2 worm cellular contexts compared by ENCODE assay signal in the genomic region with DNA sequence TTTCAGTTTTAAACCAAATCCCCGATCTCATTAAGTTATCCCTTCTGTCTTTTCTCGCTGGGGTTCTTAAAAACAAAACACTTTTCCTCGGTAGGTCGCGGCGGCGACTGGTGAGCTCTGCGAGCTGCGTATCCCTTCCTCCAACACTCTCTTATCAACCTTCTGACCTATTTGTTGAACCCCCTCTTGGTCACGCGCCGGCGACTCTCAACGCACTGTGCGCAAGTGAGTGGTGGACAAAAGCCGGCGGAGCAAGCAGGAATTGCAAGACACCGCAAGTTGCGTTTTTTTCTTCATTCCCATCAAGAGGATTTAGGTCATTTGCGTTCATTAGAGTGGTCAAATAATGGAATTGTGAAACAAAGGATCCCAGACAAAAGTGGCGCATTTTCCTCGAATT.
TF ChIP-seq lines count a peak whose summit lies in the region.

No protein-coding gene starts in this region.

TF ChIP-seq in whole organism, L1 larva, 84 proteins besides CTCF, POLR2A, EP300 and RAD21 (continued from another document):
- TF ChIP-seq nhr-71 (tag; optimal IDR thresholded peaks at IDR 0.05; lab: Kevin White, UChicago) (peak; percentile 51), Y116A8C.19 (tag; optimal IDR thresholded peaks at IDR 0.05; lab: Kevin White, UChicago; ENCODE audit: borderline replicate concordance) (no peak), nhr-84 (tag; optimal IDR thresholded peaks at IDR 0.05; lab: Kevin White, UChicago) (no peak), lin-35 (GFP tag; optimal IDR thresholded peaks at IDR 0.05; lab: Kevin White, UChicago) (peak in 1 of 2 experiments; percentile 18), elt-3 (tag; optimal IDR thresholded peaks at IDR 0.05; lab: Kevin White, UChicago) (no peak), tbx-2 (tag; optimal IDR thresholded peaks at IDR 0.05; lab: Kevin White, UChicago) (peak; percentile 31), nhr-19 (GFP tag; conservative IDR thresholded peaks at IDR 0.05; lab: Robert Waterston, UW) (0 out of 2 replicates have a peak, but pooled peaks have one; percentile 12)

TF ChIP-seq in whole organism, late embryonic, 69 proteins besides CTCF, POLR2A, EP300 and RAD21 (continued from another document):
- TF ChIP-seq unc-3 (GFP tag; conservative IDR thresholded peaks at IDR 0.05; lab: Robert Waterston, UW) (no peak), unc-3 (tag; optimal IDR thresholded peaks at IDR 0.05; lab: Kevin White, UChicago) (no peak), ceh-9 (tag; optimal IDR thresholded peaks at IDR 0.05; lab: Kevin White, UChicago) (no peak), pax-1 (tag; optimal IDR thresholded peaks at IDR 0.05; lab: Kevin White, UChicago) (peak; percentile 98), unc-86 (tag; optimal IDR thresholded peaks at IDR 0.05; lab: Kevin White, UChicago) (no peak), ceh-18 (tag; optimal IDR thresholded peaks at IDR 0.05; lab: Kevin White, UChicago) (no peak), ets-4 (tag; optimal IDR thresholded peaks at IDR 0.05; lab: Kevin White, UChicago) (peak; percentile 5), ceh-24 (tag; optimal IDR thresholded peaks at IDR 0.05; lab: Kevin White, UChicago) (no peak), sdc-2 (tag; optimal IDR thresholded peaks at IDR 0.05; lab: Kevin White, UChicago) (no peak), ceh-22 (tag; optimal IDR thresholded peaks at IDR 0.05; lab: Kevin White, UChicago) (no peak)
